Worm (Caenorhabditis elegans) whole organism, young adult: ENCODE results near the gene fkh-9.

Experiments used
- F37B4.10 ChIP-seq: fragments of 200-800 bp; sonication (Bioruptor generic); IDR thresholded peaks from 2 replicates; pipeline ENCODE4 v1.3.6; 2022; ENCODE audit warnings: missing genetic modification characterization, missing compliant biosample characterization
- Y53G8AR.9 ChIP-seq: fragments of 200-800 bp; sonication (Bioruptor generic); conservative IDR thresholded peaks from 2 replicates; pipeline ENCODE4 v1.3.6; 2022; ENCODE audit warnings: missing genetic modification reagents, missing genetic modification characterization, missing compliant biosample characterization
- ama-1 ChIP-seq, 3 experiments: fragments of 150-350 bp in 1 of 3; sonication (generic microtip) in 2 of 3; optimal IDR thresholded peaks; 2 replicates each; lab custom pipeline; 2014 to 2018; ENCODE audit warnings: missing biosample characterization in 2 of 3, missing genetic modification characterization in 2 of 3, missing genetic modification reagents in 2 of 3
- hlh-12 ChIP-seq: sonication (generic microtip); optimal IDR thresholded peaks from 2 replicates; lab custom pipeline; 2016; ENCODE audit warnings: missing genetic modification characterization, missing compliant biosample characterization
- lin-54 ChIP-seq: fragments of 200-800 bp; sonication (Bioruptor generic); optimal IDR thresholded peaks from 2 replicates; lab custom pipeline; 2018; ENCODE audit warnings: mild to moderate bottlenecking, missing genetic modification characterization, missing compliant biosample characterization
- zfh-2 ChIP-seq: fragments of 200-800 bp; sonication (Bioruptor generic); conservative IDR thresholded peaks from 2 replicates; pipeline ENCODE4 v1.3.6; 2022; ENCODE audit warnings: missing genetic modification reagents, missing genetic modification characterization, missing compliant biosample characterization

DNA sequence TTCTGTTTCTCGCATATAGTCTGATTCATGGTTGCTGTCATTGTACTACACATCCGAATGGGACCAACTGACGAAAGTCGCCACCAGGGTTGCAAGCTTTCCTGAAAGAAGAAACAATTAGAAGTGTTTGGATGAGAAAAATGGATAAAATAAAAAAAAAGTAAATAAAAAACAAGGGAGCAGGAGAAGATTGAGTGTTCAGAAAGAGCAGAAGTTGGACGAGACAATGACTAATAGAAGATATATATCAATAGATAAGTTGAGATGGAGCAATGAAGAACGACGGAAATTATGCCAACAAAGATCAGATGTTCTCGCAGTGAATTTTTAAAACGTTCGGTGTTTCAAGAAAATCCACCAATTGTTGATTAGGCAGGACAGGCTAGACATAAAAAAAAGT is at the start of gene fkh-9:
- no peak for TF ChIP-seq F37B4.10 (GFP tag; lab: Robert Waterston, UW)
- TF ChIP-seq hlh-12 (tag; lab: Kevin White, UChicago): no peak
- no peak for TF ChIP-seq ama-1 (optimal IDR thresholded peaks at IDR 0.05; lab: Kevin White, UChicago)
- TF ChIP-seq ama-1 (GFP tag; optimal IDR thresholded peaks at IDR 0.05; lab: Kevin White, UChicago): no peak
- no peak for TF ChIP-seq Y53G8AR.9
- TF ChIP-seq zfh-2 (GFP tag; lab: Robert Waterston, UW): no peak
- no peak for TF ChIP-seq lin-54 (GFP tag; lab: Kevin White, UChicago)
